Fruit fly (Drosophila melanogaster): ENCODE results near the gene wac.

wac gene

DNA sequence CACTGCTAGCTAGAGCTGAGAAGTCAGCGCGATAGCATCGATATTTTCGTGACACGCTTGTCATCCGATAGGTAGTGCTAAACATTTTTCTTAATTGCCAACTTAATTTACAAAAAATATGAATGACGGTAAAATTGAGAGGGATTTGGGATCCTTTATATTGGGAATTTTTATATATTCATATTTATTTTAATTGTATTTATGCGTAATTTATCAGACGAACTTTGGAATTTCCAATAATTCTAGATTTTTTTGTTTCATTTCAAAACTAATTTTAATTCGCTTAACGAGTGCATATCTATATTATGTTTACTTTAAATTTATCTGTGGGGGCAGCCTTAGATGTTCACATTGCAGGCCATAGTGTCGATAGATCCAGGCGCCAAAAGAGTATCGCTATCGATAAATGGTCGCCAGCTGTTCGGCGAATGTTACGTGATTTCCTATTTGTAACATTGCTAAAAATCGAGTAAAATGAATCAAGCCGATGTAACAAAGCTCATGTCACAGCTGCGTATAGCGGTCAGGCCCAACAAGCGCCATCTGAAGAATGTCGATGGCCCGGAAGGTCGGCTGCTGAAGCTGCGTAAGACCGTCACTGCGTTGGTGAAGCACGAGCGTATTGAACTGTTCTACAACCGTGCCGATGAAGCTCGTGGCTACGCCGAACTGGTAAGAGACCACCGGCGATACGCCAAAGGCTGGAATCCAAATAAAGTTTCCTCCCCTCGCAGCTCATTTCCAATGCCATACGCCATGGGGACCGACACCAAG is 6.6 kb downstream of the wac start, which contains the start of the genes Tudor-SN and mRpL17 (continued):
- no peak for TF ChIP-seq peb (GFP tag; IDR thresholded peaks at IDR 0.05)
- no peak for TF ChIP-seq dimm (GFP tag; IDR thresholded peaks at IDR 0.05)
- peak; percentile 61 for TF ChIP-seq CG12659 (GFP tag; optimal IDR thresholded peaks at IDR 0.05)
- peak; percentile 14 for TF ChIP-seq BtbVII (GFP tag; optimal IDR thresholded peaks at IDR 0.05)
- no peak for TF ChIP-seq CG4328 (GFP tag; optimal IDR thresholded peaks at IDR 0.05)
- no peak; the same call in 1 of the 2 replicates for TF ChIP-seq lmd (GFP tag; IDR thresholded peaks at IDR 0.05)
- TF ChIP-seq CG2712 (tag; optimal IDR thresholded peaks at IDR 0.05) = peak; percentile 69
- TF ChIP-seq bbx (GFP tag; IDR thresholded peaks at IDR 0.05; ENCODE audit: partially characterized antibody) = peak; percentile 99
- peak; percentile 47 for TF ChIP-seq CG2678 (tag; optimal IDR thresholded peaks at IDR 0.05)
- no peak for TF ChIP-seq repo (GFP tag; optimal IDR thresholded peaks at IDR 0.05)

DNA sequence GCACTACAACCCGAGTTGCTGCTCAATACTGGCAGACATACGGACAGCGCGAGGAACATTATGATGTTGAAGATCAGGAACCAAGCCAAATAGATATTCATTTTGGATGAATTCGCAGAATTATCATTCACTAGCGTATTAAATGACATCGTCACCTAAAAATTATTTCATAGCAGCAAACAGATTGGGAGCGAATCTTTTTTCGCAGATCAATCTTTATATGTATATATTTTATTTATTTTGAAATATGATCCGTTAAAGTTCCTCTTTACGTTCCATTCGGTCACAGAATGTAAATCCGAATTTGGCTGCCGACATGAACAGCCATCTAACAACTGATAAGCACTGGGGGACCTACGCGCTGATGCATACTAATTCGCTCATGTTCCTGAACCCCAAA is 7.8 kb downstream of the wac start, which contains the start of gene CG34263:
Gene CG34263 (minus strand): TSS at position 101 of the 400 bp plus-strand sequence.
- TF ChIP-seq unpg (GFP tag; optimal IDR thresholded peaks at IDR 0.05) (no peak), CG13123 (GFP tag; optimal IDR thresholded peaks at IDR 0.05) (no peak), CG14441 (GFP tag; IDR thresholded peaks at IDR 0.05) (no peak), Side (GFP tag; optimal IDR thresholded peaks at IDR 0.05) (no peak), otp (GFP tag; IDR thresholded peaks at IDR 0.05) (no peak), CG6791 (GFP tag; IDR thresholded peaks at IDR 0.05; ENCODE audit: partially characterized antibody) (peak; percentile 13; the same call in 1 of the 3 replicates), vvl (GFP tag; IDR thresholded peaks at IDR 0.05) (peak; percentile 33; the same call in 1 of the 2 replicates), Poxn (GFP tag; IDR thresholded peaks at IDR 0.05) (no peak)

dm6 chr3L:267083-267482 is 9.1 kb downstream of the wac start, which contains the start of gene miple1:
TSS of gene miple1 (plus strand) at chr3L:267299.
- TF ChIP-seq CG8924 (tag; optimal IDR thresholded peaks at IDR 0.05) = no peak
- no peak for TF ChIP-seq CG2199 (GFP tag; IDR thresholded peaks at IDR 0.05)
- TF ChIP-seq CG17802 (tag; optimal IDR thresholded peaks at IDR 0.05) = no peak
- TF ChIP-seq sens (GFP tag) = peak; percentile 61
- no peak for TF ChIP-seq CG18619 (GFP tag; optimal IDR thresholded peaks at IDR 0.05)
- no peak for TF ChIP-seq D19A (tag; optimal IDR thresholded peaks at IDR 0.05)
- no peak for TF ChIP-seq Hand (GFP tag; optimal IDR thresholded peaks at IDR 0.05)
- TF ChIP-seq pros (GFP tag; optimal IDR thresholded peaks at IDR 0.05) = no peak
- TF ChIP-seq grn (GFP tag; optimal IDR thresholded peaks at IDR 0.05) = no peak
- no peak for TF ChIP-seq eyg (GFP tag; optimal IDR thresholded peaks at IDR 0.05)
- TF ChIP-seq CG3163 (GFP tag; optimal IDR thresholded peaks at IDR 0.05) = no peak
- TF ChIP-seq scrt (GFP tag; optimal IDR thresholded peaks at IDR 0.05) = no peak
- no peak for TF ChIP-seq CG17385 (GFP tag; optimal IDR thresholded peaks at IDR 0.05)
- TF ChIP-seq CG30403 (GFP tag; optimal IDR thresholded peaks at IDR 0.05) = no peak
- peak; percentile 85 for TF ChIP-seq Deaf1 (tag; optimal IDR thresholded peaks at IDR 0.05)
- no peak for TF ChIP-seq exex (tag; optimal IDR thresholded peaks at IDR 0.05)
- TF ChIP-seq CG13894 (tag; optimal IDR thresholded peaks at IDR 0.05) = peak; percentile 29
- TF ChIP-seq MESR4 (GFP tag; optimal IDR thresholded peaks at IDR 0.05) = no peak
- no peak for TF ChIP-seq CG7372 (GFP tag; IDR thresholded peaks at IDR 0.05)
- TF ChIP-seq CG4854 (GFP tag; optimal IDR thresholded peaks at IDR 0.05) = no peak
- TF ChIP-seq CG6765 (GFP tag; optimal IDR thresholded peaks at IDR 0.05) = no peak
- TF ChIP-seq fd3F (GFP tag; optimal IDR thresholded peaks at IDR 0.05) = no peak
- TF ChIP-seq CG1603 (tag; optimal IDR thresholded peaks at IDR 0.05) = no peak
- no peak for TF ChIP-seq Kr (GFP tag; optimal IDR thresholded peaks at IDR 0.05)
- TF ChIP-seq dan (GFP tag; IDR thresholded peaks at IDR 0.05) = no peak
- TF ChIP-seq CG14050 (GFP tag; IDR thresholded peaks at IDR 0.05) = no peak

Data from whole organism, embryonic.